Fruit fly (Drosophila melanogaster): Measurements from ENCODE around the gene CG6106.

The CG6106 gene

dm6 chrX:18402564-18402963 is 43.9 kb downstream of the CG6106 start:
- TF ChIP-seq Abd-B (GFP tag; optimal IDR thresholded peaks at IDR 0.05) (no peak), Rel (GFP tag; optimal IDR thresholded peaks at IDR 0.05) (no peak), Rel (tag; optimal IDR thresholded peaks at IDR 0.05) (peak; percentile 50), br (GFP tag; optimal IDR thresholded peaks at IDR 0.05) (no peak), sage (GFP tag; optimal IDR thresholded peaks at IDR 0.05) (no peak)

- peak; percentile 22 for TF ChIP-seq Dif (GFP tag; optimal IDR thresholded peaks at IDR 0.05; ENCODE audit: partially characterized antibody)
- TF ChIP-seq brk (GFP tag; optimal IDR thresholded peaks at IDR 0.05) = no peak
- no peak for TF ChIP-seq Myc (optimal IDR thresholded peaks at IDR 0.05)
- no peak for TF ChIP-seq CG9705 (GFP tag; optimal IDR thresholded peaks at IDR 0.05)
- no peak for TF ChIP-seq Rel (GFP tag; optimal IDR thresholded peaks at IDR 0.05)
- TF ChIP-seq Rel (tag; optimal IDR thresholded peaks at IDR 0.05) = peak; percentile 3
Measured at dm6 chrX:18404150-18404631, 45.5 kb downstream of the CG6106 start.

- TF ChIP-seq Jra (GFP tag; optimal IDR thresholded peaks at IDR 0.05) = peak; percentile 3
- no peak for TF ChIP-seq GATAd (GFP tag; optimal IDR thresholded peaks at IDR 0.05)
- TF ChIP-seq dsf (GFP tag; optimal IDR thresholded peaks at IDR 0.05; ENCODE audit: borderline replicate concordance) = no peak
- TF ChIP-seq Dfd (GFP tag; optimal IDR thresholded peaks at IDR 0.05) = no peak
- TF ChIP-seq woc (GFP tag; optimal IDR thresholded peaks at IDR 0.05) = no peak
- no peak for TF ChIP-seq rgr (GFP tag; optimal IDR thresholded peaks at IDR 0.05)
- no peak for TF ChIP-seq CG9705 (GFP tag; optimal IDR thresholded peaks at IDR 0.05)
- TF ChIP-seq foxo (GFP tag; optimal IDR thresholded peaks at IDR 0.05) = no peak
- no peak for TF ChIP-seq brk (GFP tag; optimal IDR thresholded peaks at IDR 0.05)
- peak; percentile 70 for TF ChIP-seq pan (optimal IDR thresholded peaks at IDR 0.05)
- peak; percentile 91 for TF ChIP-seq br (GFP tag; optimal IDR thresholded peaks at IDR 0.05)
- TF ChIP-seq Rel (GFP tag; optimal IDR thresholded peaks at IDR 0.05) = no peak
- TF ChIP-seq Rel (tag; optimal IDR thresholded peaks at IDR 0.05) = no peak
- peak; percentile 95 for TF ChIP-seq Dif (GFP tag; optimal IDR thresholded peaks at IDR 0.05; ENCODE audit: partially characterized antibody)
- TF ChIP-seq Sp1 (GFP tag; optimal IDR thresholded peaks at IDR 0.05) = no peak
- TF ChIP-seq dl (GFP tag; optimal IDR thresholded peaks at IDR 0.05; ENCODE audit: insufficient read depth in 1 of 2, partially characterized antibody in 2 of 2) = peak; percentile 90 to 93
- no peak for TF ChIP-seq ey (GFP tag; optimal IDR thresholded peaks at IDR 0.05)
- TF ChIP-seq N (GFP tag; optimal IDR thresholded peaks at IDR 0.05) = no peak
- peak; percentile 0 for TF ChIP-seq fru (GFP tag; optimal IDR thresholded peaks at IDR 0.05)
- TF ChIP-seq h (GFP tag; optimal IDR thresholded peaks at IDR 0.05) = peak; percentile 1
- no peak for TF ChIP-seq psq (GFP tag; optimal IDR thresholded peaks at IDR 0.05)
- no peak for TF ChIP-seq Hr83 (GFP tag; optimal IDR thresholded peaks at IDR 0.05; ENCODE audit: poor library complexity, severe bottlenecking)
- TF ChIP-seq jim (GFP tag; optimal IDR thresholded peaks at IDR 0.05) = peak; percentile 1
- peak; percentile 90 for TF ChIP-seq Vsx2 (GFP tag; optimal IDR thresholded peaks at IDR 0.05; ENCODE audit: partially characterized antibody)
- TF ChIP-seq usp (GFP tag; optimal IDR thresholded peaks at IDR 0.05) = no peak
- no peak for TF ChIP-seq lola (GFP tag; optimal IDR thresholded peaks at IDR 0.05)
- TF ChIP-seq CG32264 (GFP tag; optimal IDR thresholded peaks at IDR 0.05) = no peak
- peak; percentile 15 for TF ChIP-seq Hnf4 (GFP tag; optimal IDR thresholded peaks at IDR 0.05)
- no peak for TF ChIP-seq Mio (GFP tag; optimal IDR thresholded peaks at IDR 0.05)
- TF ChIP-seq CrebA (GFP tag; optimal IDR thresholded peaks at IDR 0.05; ENCODE audit: borderline replicate concordance) = no peak
- no peak for TF ChIP-seq sv (GFP tag; optimal IDR thresholded peaks at IDR 0.05)
- TF ChIP-seq Abd-B (GFP tag; optimal IDR thresholded peaks at IDR 0.05) = no peak
- TF ChIP-seq OdsH (GFP tag; optimal IDR thresholded peaks at IDR 0.05) = no peak
- no peak for TF ChIP-seq tai (GFP tag; optimal IDR thresholded peaks at IDR 0.05)
- no peak for TF ChIP-seq Hr78 (GFP tag; optimal IDR thresholded peaks at IDR 0.05)
- no peak for TF ChIP-seq dmrt93B (GFP tag; optimal IDR thresholded peaks at IDR 0.05)
Measured at dm6 chrX:18404632-18405238, 46.1 kb downstream of the CG6106 start.
